Fruit fly (Drosophila melanogaster) whole organism, wandering third instar larva: Measurements from ENCODE around the gene CNPYb.
A peak's percentile ranks its signal among the peaks of the same experiment; 100 is the strongest.

Experiments
- Abd-B ChIP-seq: fragments of >200 bp; optimal IDR thresholded peaks from 2 replicates; lab custom pipeline; 2017; ENCODE audit warnings: missing biosample characterization, missing genetic modification characterization
- CG32264 ChIP-seq: fragments of 200-800 bp; sonication (Bioruptor generic); optimal IDR thresholded peaks from 2 replicates; lab custom pipeline; 2016; ENCODE audit warnings: missing biosample characterization, missing genetic modification characterization
- CG9705 ChIP-seq: fragments of 200-800 bp; sonication (Bioruptor generic); optimal IDR thresholded peaks from 2 replicates; lab custom pipeline; 2018; ENCODE audit warnings: missing biosample characterization, mild to moderate bottlenecking, missing genetic modification characterization
- CrebA ChIP-seq: fragments of 200-800 bp; sonication (Bioruptor generic); optimal IDR thresholded peaks from 2 replicates; lab custom pipeline; 2016; ENCODE audit warnings: missing biosample characterization, mild to moderate bottlenecking, missing genetic modification characterization, borderline replicate concordance
- Dfd ChIP-seq: fragments of >200 bp; optimal IDR thresholded peaks from 2 replicates; lab custom pipeline; 2017; ENCODE audit warnings: missing biosample characterization, missing genetic modification characterization
- Dif ChIP-seq: fragments of 200-275, 200-300 bp; sonication (Bioruptor generic); optimal IDR thresholded peaks from 2 replicates; lab custom pipeline; 2018; ENCODE audit warnings: missing biosample characterization, missing genetic modification characterization; ENCODE audit not compliant: partially characterized antibody
- GATAd ChIP-seq: sonication (Bioruptor generic); optimal IDR thresholded peaks from 2 replicates; lab custom pipeline; 2016; ENCODE audit warnings: missing biosample characterization, missing genetic modification characterization
- HLH106 ChIP-seq: fragments of 200-800 bp; optimal IDR thresholded peaks from 3 replicates; lab custom pipeline; 2019; ENCODE audit warnings: missing biosample characterization, mild to moderate bottlenecking, missing genetic modification characterization, moderate library complexity
- Hnf4 ChIP-seq: fragments of 200-800 bp; sonication (Bioruptor generic); optimal IDR thresholded peaks from 2 replicates; lab custom pipeline; 2016; ENCODE audit warnings: missing biosample characterization, mild to moderate bottlenecking, missing genetic modification characterization
- Hr78 ChIP-seq: fragments of >200 bp; optimal IDR thresholded peaks from 2 replicates; lab custom pipeline; 2017; ENCODE audit warnings: missing biosample characterization, missing genetic modification characterization
- Hr83 ChIP-seq: fragments of 200-300 bp; sonication (Bioruptor generic); optimal IDR thresholded peaks from 2 replicates; lab custom pipeline; 2016; ENCODE audit warnings: missing biosample characterization, mild to moderate bottlenecking, missing genetic modification characterization, moderate library complexity; ENCODE audit not compliant: poor library complexity, severe bottlenecking
- Jra ChIP-seq: sonication (Bioruptor generic); optimal IDR thresholded peaks from 2 replicates; lab custom pipeline; 2016; ENCODE audit warnings: missing biosample characterization, missing genetic modification characterization
- Mio ChIP-seq: sonication (Bioruptor generic); optimal IDR thresholded peaks from 2 replicates; lab custom pipeline; 2016; ENCODE audit warnings: missing biosample characterization, missing genetic modification characterization
- Myc ChIP-seq: fragments of >200 bp; optimal IDR thresholded peaks from 2 replicates; lab custom pipeline; 2017
- N ChIP-seq: fragments of >200 bp; optimal IDR thresholded peaks from 2 replicates; lab custom pipeline; 2018; ENCODE audit warnings: missing biosample characterization, missing external identifiers, missing genetic modification characterization
- Rel ChIP-seq, 2 experiments: fragments of 200-800 bp; sonication (Bioruptor generic) in 1 of 2; optimal IDR thresholded peaks; 2 replicates in 1 of 2; 3 replicates in 1 of 2; lab custom pipeline; 2016 to 2019; ENCODE audit warnings: mild to moderate bottlenecking in 2 of 2, missing biosample characterization in 2 of 2, missing genetic modification characterization in 2 of 2, moderate library complexity in 1 of 2
- Sp1 ChIP-seq: fragments of 200-800 bp; sonication (Bioruptor generic); optimal IDR thresholded peaks from 3 replicates; lab custom pipeline; 2019; ENCODE audit warnings: missing biosample characterization, mild to moderate bottlenecking, missing genetic modification characterization, moderate library complexity
- Vsx2 ChIP-seq: fragments of 200-300, 225-300 bp; sonication (Bioruptor generic); optimal IDR thresholded peaks from 2 replicates; lab custom pipeline; 2018; ENCODE audit warnings: missing biosample characterization, missing genetic modification characterization; ENCODE audit not compliant: partially characterized antibody
- br ChIP-seq: fragments of 200-800 bp; sonication (Bioruptor generic); optimal IDR thresholded peaks from 2 replicates; lab custom pipeline; 2016; ENCODE audit warnings: missing biosample characterization, missing genetic modification characterization
- brk ChIP-seq: fragments of 200-800 bp; sonication (Bioruptor generic); optimal IDR thresholded peaks from 2 replicates; lab custom pipeline; 2016; ENCODE audit warnings: missing biosample characterization, mild to moderate bottlenecking, missing genetic modification characterization
- dl ChIP-seq, 2 experiments: fragments of 175-275, 200-275 bp in 1 of 2; fragments of 200-275 bp in 1 of 2; sonication (Bioruptor generic); optimal IDR thresholded peaks; lab custom pipeline; 2018; ENCODE audit warnings: mild to moderate bottlenecking in 2 of 2, missing biosample characterization in 2 of 2, missing genetic modification characterization in 2 of 2, moderate library complexity in 2 of 2; ENCODE audit not compliant: partially characterized antibody in 2 of 2, insufficient read depth in 1 of 2
- dmrt93B ChIP-seq: fragments of 200-800 bp; sonication (Bioruptor generic); optimal IDR thresholded peaks from 2 replicates; lab custom pipeline; 2018; ENCODE audit warnings: missing biosample characterization, mild to moderate bottlenecking, missing genetic modification characterization
- dsf ChIP-seq: sonication (Bioruptor generic); optimal IDR thresholded peaks from 2 replicates; lab custom pipeline; 2016; ENCODE audit warnings: missing biosample characterization, missing genetic modification characterization, borderline replicate concordance
- ey ChIP-seq: fragments of 200-800 bp; sonication (Bioruptor generic); optimal IDR thresholded peaks from 2 replicates; lab custom pipeline; 2016; ENCODE audit warnings: missing biosample characterization, missing genetic modification characterization
- foxo ChIP-seq, 2 experiments: fragments of 200-800 bp; sonication (Bioruptor generic); optimal IDR thresholded peaks; 2 replicates in 1 of 2; 3 replicates in 1 of 2; lab custom pipeline; 2016 to 2017; ENCODE audit warnings: missing biosample characterization in 2 of 2, missing genetic modification characterization in 2 of 2
- fru ChIP-seq: fragments of 200-800 bp; sonication (Bioruptor generic); optimal IDR thresholded peaks from 3 replicates; lab custom pipeline; 2016; ENCODE audit warnings: missing biosample characterization, mild to moderate bottlenecking, missing genetic modification characterization
- h ChIP-seq: fragments of 200-800 bp; sonication (Bioruptor generic); optimal IDR thresholded peaks from 3 replicates; lab custom pipeline; 2016; ENCODE audit warnings: missing biosample characterization, mild to moderate bottlenecking, missing genetic modification characterization
- jim ChIP-seq: fragments of 175-275, 200-325 bp; sonication (Bioruptor generic); optimal IDR thresholded peaks from 2 replicates; lab custom pipeline; 2016; ENCODE audit warnings: missing biosample characterization, mild to moderate bottlenecking, missing genetic modification characterization
- lola ChIP-seq: fragments of >200 bp; optimal IDR thresholded peaks from 2 replicates; lab custom pipeline; 2017; ENCODE audit warnings: missing biosample characterization, missing genetic modification characterization
- pan ChIP-seq: fragments of >200 bp; optimal IDR thresholded peaks from 2 replicates; lab custom pipeline; 2017
- psq ChIP-seq: fragments of 200-800 bp; sonication (Bioruptor generic); optimal IDR thresholded peaks from 3 replicates; lab custom pipeline; 2017; ENCODE audit warnings: missing biosample characterization, mild to moderate bottlenecking, missing genetic modification characterization, moderate library complexity
- rgr ChIP-seq: fragments of 200-800 bp; sonication (Bioruptor generic); optimal IDR thresholded peaks from 3 replicates; lab custom pipeline; 2016; ENCODE audit warnings: missing biosample characterization, mild to moderate bottlenecking, missing genetic modification characterization
- sage ChIP-seq: fragments of 200-800 bp; sonication (Bioruptor generic); optimal IDR thresholded peaks from 2 replicates; lab custom pipeline; 2016; ENCODE audit warnings: missing biosample characterization, mild to moderate bottlenecking, missing genetic modification characterization
- sv ChIP-seq: fragments of 200-800 bp; sonication (Bioruptor generic); optimal IDR thresholded peaks from 3 replicates; lab custom pipeline; 2016; ENCODE audit warnings: missing biosample characterization, missing genetic modification characterization
- tai ChIP-seq: sonication (Bioruptor generic); optimal IDR thresholded peaks from 2 replicates; lab custom pipeline; 2016; ENCODE audit warnings: missing biosample characterization, missing genetic modification characterization
- usp ChIP-seq: fragments of >200 bp; optimal IDR thresholded peaks from 2 replicates; lab custom pipeline; 2017; ENCODE audit warnings: missing biosample characterization, missing genetic modification characterization
- woc ChIP-seq: sonication (Bioruptor generic); optimal IDR thresholded peaks from 2 replicates; lab custom pipeline; 2016; ENCODE audit warnings: missing biosample characterization, mild to moderate bottlenecking, missing genetic modification characterization

Gene CNPYb

dm6 chr3L:19075976-19076375 is 20.0 kb downstream of the CNPYb start:
- TF ChIP-seq sv (GFP tag; lab: Kevin White, UChicago) (no peak), Vsx2 (no peak), Hr83 (GFP tag; lab: Kevin White, UChicago) (no peak), Dfd (GFP tag; lab: Kevin White, UChicago) (no peak), pan (no peak), tai (GFP tag; lab: Kevin White, UChicago) (no peak), br (GFP tag; lab: Kevin White, UChicago) (no peak), N (GFP tag; lab: Kevin White, UChicago) (no peak)

dm6 chr3L:19074673-19075402 is 21.2 kb downstream of the CNPYb start:
- no peak for TF ChIP-seq Rel (GFP tag; optimal IDR thresholded peaks at IDR 0.05; lab: Kevin White, UChicago)
- no peak for TF ChIP-seq Rel (tag; optimal IDR thresholded peaks at IDR 0.05; lab: Kevin White, UChicago)
- TF ChIP-seq, all 38 proteins: peak for 0

dm6 chr3L:19073909-19074239 is 22.1 kb downstream of the CNPYb start:
- TF ChIP-seq Abd-B (GFP tag; lab: Kevin White, UChicago) (no peak), sage (no peak), Dif (GFP tag; lab: Kevin White, UChicago) (no peak), Rel (GFP tag; optimal IDR thresholded peaks at IDR 0.05; lab: Kevin White, UChicago) (no peak), Rel (tag; optimal IDR thresholded peaks at IDR 0.05; lab: Kevin White, UChicago) (no peak), Myc (lab: Kevin White, UChicago) (no peak), dsf (GFP tag; lab: Kevin White, UChicago) (no peak), pan (no peak), Mio (GFP tag; lab: Kevin White, UChicago) (no peak), dl (GFP tag; optimal IDR thresholded peaks at IDR 0.05; lab: Kevin White, UChicago; ENCODE audit: insufficient read depth in 1 of 2, partially characterized antibody in 2 of 2) (no peak), CG32264 (GFP tag; lab: Kevin White, UChicago) (no peak), Sp1 (GFP tag; lab: Kevin White, UChicago) (no peak)

- TF ChIP-seq GATAd (GFP tag; lab: Kevin White, UChicago) (no peak), Hr83 (GFP tag; lab: Kevin White, UChicago) (no peak), Sp1 (GFP tag; lab: Kevin White, UChicago) (no peak), foxo (GFP tag; optimal IDR thresholded peaks at IDR 0.05; lab: Kevin White, UChicago) (no peak), Hr78 (GFP tag; lab: Kevin White, UChicago) (no peak)
- TF ChIP-seq, all 38 proteins: peak for 0
These were observed 22.7 kb downstream of the CNPYb start for dm6 chr3L:19073029-19073908.

dm6 chr3L:19072177-19072603 is 23.8 kb downstream of the CNPYb start:
- TF ChIP-seq woc, result no peak
- TF ChIP-seq CG32264 (GFP tag; lab: Kevin White, UChicago), result no peak
- no peak for TF ChIP-seq foxo (GFP tag; optimal IDR thresholded peaks at IDR 0.05; lab: Kevin White, UChicago)
- TF ChIP-seq Sp1 (GFP tag; lab: Kevin White, UChicago), result peak; percentile 43
- no peak for TF ChIP-seq dmrt93B
- peak; percentile 13 for TF ChIP-seq br (GFP tag; lab: Kevin White, UChicago)
- TF ChIP-seq CG9705 (GFP tag; lab: Kevin White, UChicago), result no peak
- TF ChIP-seq h, result peak; percentile 44
- no peak for TF ChIP-seq dsf (GFP tag; lab: Kevin White, UChicago)
- TF ChIP-seq jim (GFP tag; lab: Kevin White, UChicago), result no peak
- peak; percentile 0 for TF ChIP-seq psq
- TF ChIP-seq Myc (lab: Kevin White, UChicago), result no peak
- peak; percentile 64 for TF ChIP-seq CrebA (GFP tag; lab: Kevin White, UChicago)
- no peak for TF ChIP-seq sv (GFP tag; lab: Kevin White, UChicago)
- TF ChIP-seq lola (GFP tag; lab: Kevin White, UChicago), result no peak
- TF ChIP-seq Hnf4 (GFP tag; lab: Kevin White, UChicago), result no peak
- no peak for TF ChIP-seq brk (GFP tag; lab: Kevin White, UChicago)
- TF ChIP-seq rgr (GFP tag; lab: Kevin White, UChicago), result peak; percentile 41
- peak; percentile 6 for TF ChIP-seq Hr83 (GFP tag; lab: Kevin White, UChicago)
- TF ChIP-seq Jra, result no peak
- no peak for TF ChIP-seq Rel (GFP tag; optimal IDR thresholded peaks at IDR 0.05; lab: Kevin White, UChicago)
- TF ChIP-seq Rel (tag; optimal IDR thresholded peaks at IDR 0.05; lab: Kevin White, UChicago), result peak; percentile 25
- no peak for TF ChIP-seq HLH106 (tag; lab: Kevin White, UChicago)
- TF ChIP-seq fru, result no peak
- TF ChIP-seq GATAd (GFP tag; lab: Kevin White, UChicago), result no peak
- TF ChIP-seq ey, result no peak
- TF ChIP-seq Mio (GFP tag; lab: Kevin White, UChicago), result no peak
- TF ChIP-seq Abd-B (GFP tag; lab: Kevin White, UChicago), result no peak
- no peak for TF ChIP-seq usp (GFP tag; lab: Kevin White, UChicago)
